In the genomic region with DNA sequence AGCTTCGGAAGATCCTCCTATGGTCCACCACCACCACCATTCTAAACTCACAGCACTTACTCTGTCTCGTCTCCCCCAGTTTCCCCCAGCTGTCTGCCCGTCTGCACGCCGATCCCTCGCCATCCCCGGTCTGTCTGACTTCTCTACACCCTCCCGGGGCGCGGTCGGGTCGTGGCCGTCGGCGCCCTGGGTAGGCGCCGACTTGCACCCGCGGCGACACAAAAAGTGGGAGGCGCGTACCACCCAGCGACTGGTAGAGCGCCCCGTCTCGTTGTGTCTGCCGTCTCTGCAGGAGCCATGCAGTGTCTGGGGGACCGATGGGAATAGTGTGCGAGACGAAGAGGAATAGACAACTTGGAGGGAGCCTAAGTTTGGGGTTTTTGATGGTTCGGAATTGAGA, we compare ENCODE assay signal across 4 worm cellular contexts.
TF ChIP-seq lines count a peak whose summit lies in the region.

No protein-coding gene starts in this region.

TF ChIP-seq in whole organism, L2 larva, 48 proteins besides CTCF, POLR2A, EP300 and RAD21 (continued from another document):
- TF ChIP-seq sma-9 (GFP tag; optimal IDR thresholded peaks at IDR 0.05; lab: Kevin White, UChicago) (peak; percentile 94), sma-9 (tag; optimal IDR thresholded peaks at IDR 0.05; lab: Kevin White, UChicago) (no peak), lsy-2 (tag; optimal IDR thresholded peaks at IDR 0.05; lab: Kevin White, UChicago) (peak; percentile 64 to 88), mbf-1 (tag; optimal IDR thresholded peaks at IDR 0.05; lab: Kevin White, UChicago) (no peak), ceh-16 (tag; optimal IDR thresholded peaks at IDR 0.05; lab: Kevin White, UChicago) (peak; percentile 92), lin-11 (tag; optimal IDR thresholded peaks at IDR 0.05; lab: Kevin White, UChicago) (peak; percentile 91), C34F6.9 (tag; optimal IDR thresholded peaks at IDR 0.05; lab: Kevin White, UChicago) (peak; percentile 85), mab-5 (tag; optimal IDR thresholded peaks at IDR 0.05; lab: Kevin White, UChicago) (peak; percentile 90), ztf-4 (tag; optimal IDR thresholded peaks at IDR 0.05; lab: Kevin White, UChicago) (peak; percentile 72), fos-1 (tag; optimal IDR thresholded peaks at IDR 0.05; lab: Kevin White, UChicago) (peak; percentile 73), R02D3.7 (tag; optimal IDR thresholded peaks at IDR 0.05; lab: Kevin White, UChicago) (no peak), crh-2 (tag; optimal IDR thresholded peaks at IDR 0.05; lab: Kevin White, UChicago) (peak; percentile 86), elt-1 (tag; optimal IDR thresholded peaks at IDR 0.05; lab: Kevin White, UChicago) (no peak), Y55F3AM.14 (GFP tag; optimal IDR thresholded peaks at IDR 0.05; lab: Kevin White, UChicago) (peak; percentile 93), ZK546.5 (tag; optimal IDR thresholded peaks at IDR 0.05; lab: Kevin White, UChicago) (peak; percentile 17), ztf-1 (GFP tag; conservative IDR thresholded peaks at IDR 0.05; lab: Robert Waterston, UW) (no peak), nhr-10 (tag; optimal IDR thresholded peaks at IDR 0.05; lab: Kevin White, UChicago) (peak; percentile 4), blmp-1 (tag; optimal IDR thresholded peaks at IDR 0.05; lab: Kevin White, UChicago; ENCODE audit: insufficient read depth) (peak; percentile 57), gmeb-1 (tag; optimal IDR thresholded peaks at IDR 0.05; lab: Kevin White, UChicago) (peak; percentile 54), elt-3 (tag; optimal IDR thresholded peaks at IDR 0.05; lab: Kevin White, UChicago) (no peak), nhr-12 (tag; optimal IDR thresholded peaks at IDR 0.05; lab: Kevin White, UChicago) (no peak), nhr-77 (tag; optimal IDR thresholded peaks at IDR 0.05; lab: Kevin White, UChicago) (no peak), mdl-1 (tag; optimal IDR thresholded peaks at IDR 0.05; lab: Kevin White, UChicago) (peak; percentile 71 to 87), ztf-11 (tag; optimal IDR thresholded peaks at IDR 0.05; lab: Kevin White, UChicago) (no peak), snpc-4 (tag; optimal IDR thresholded peaks at IDR 0.05; lab: Kevin White, UChicago) (peak; percentile 67), unc-55 (GFP tag; optimal IDR thresholded peaks at IDR 0.05; lab: Kevin White, UChicago) (peak; percentile 96)

TF ChIP-seq in whole organism, L4 larva, 104 proteins besides CTCF, POLR2A, EP300 and RAD21 (continued from another document and continues in another):
- TF ChIP-seq nhr-48 (tag; optimal IDR thresholded peaks at IDR 0.05; lab: Kevin White, UChicago) (peak; percentile 84), hmg-1.1 (GFP tag; IDR thresholded peaks at IDR 0.05; lab: Robert Waterston, UW) (peak; percentile 92), mxl-2 (GFP tag; conservative IDR thresholded peaks at IDR 0.05; lab: Robert Waterston, UW) (no peak), lin-39 (tag; optimal IDR thresholded peaks at IDR 0.05; lab: Kevin White, UChicago) (no peak), nhr-102 (tag; optimal IDR thresholded peaks at IDR 0.05; lab: Kevin White, UChicago) (peak; percentile 84), T20F7.1 (GFP tag; optimal IDR thresholded peaks at IDR 0.05; lab: Kevin White, UChicago) (no peak), dve-1 (tag; optimal IDR thresholded peaks at IDR 0.05; lab: Kevin White, UChicago; ENCODE audit: insufficient read depth) (peak; percentile 93), pqm-1 (tag; optimal IDR thresholded peaks at IDR 0.05; lab: Kevin White, UChicago) (no peak), jun-1 (tag; optimal IDR thresholded peaks at IDR 0.05; lab: Kevin White, UChicago) (no peak), unc-62 (GFP tag; optimal IDR thresholded peaks at IDR 0.05 in 1 of 2; lab: Kevin White, UChicago) (peak in 1 of 2 experiments; percentile 97), unc-62 (tag; optimal IDR thresholded peaks at IDR 0.05; lab: Kevin White, UChicago) (no peak), nhr-77 (tag; optimal IDR thresholded peaks at IDR 0.05; lab: Kevin White, UChicago) (peak; percentile 50), nhr-41 (GFP tag; IDR thresholded peaks at IDR 0.05; lab: Robert Waterston, UW) (peak; percentile 92; the same call in 1 of the 2 replicates), lin-1 (GFP tag; IDR thresholded peaks at IDR 0.05; lab: Robert Waterston, UW) (peak; percentile 64; the same call in 1 of the 2 replicates), nhr-25 (tag; optimal IDR thresholded peaks at IDR 0.05; lab: Kevin White, UChicago; ENCODE audit: borderline replicate concordance, insufficient read depth) (peak; percentile 81), nhr-28 (tag; optimal IDR thresholded peaks at IDR 0.05; lab: Kevin White, UChicago) (peak; percentile 74), pha-4 (GFP tag; IDR thresholded peaks at IDR 0.05; lab: Robert Waterston, UW) (peak; percentile 93), pha-4 (tag; optimal IDR thresholded peaks at IDR 0.05; lab: Kevin White, UChicago) (no peak), nhr-111 (GFP tag; optimal IDR thresholded peaks at IDR 0.05; lab: Kevin White, UChicago) (no peak), ceh-20 (GFP tag; IDR thresholded peaks at IDR 0.05; lab: Robert Waterston, UW) (peak; percentile 87), madf-5 (GFP tag; IDR thresholded peaks at IDR 0.05; lab: Robert Waterston, UW) (no peak), F49E8.2 (tag; optimal IDR thresholded peaks at IDR 0.05; lab: Kevin White, UChicago; ENCODE audit: borderline replicate concordance) (no peak), nhr-10 (tag; optimal IDR thresholded peaks at IDR 0.05; lab: Kevin White, UChicago) (peak; percentile 86), hlh-11 (tag; optimal IDR thresholded peaks at IDR 0.05; lab: Kevin White, UChicago) (peak; percentile 97), F44E2.7 (GFP tag; IDR thresholded peaks at IDR 0.05; lab: Robert Waterston, UW) (0 out of 2 replicates have a peak, but pooled peaks have one; percentile 27), hlh-30 (tag; optimal IDR thresholded peaks at IDR 0.05; lab: Kevin White, UChicago; ENCODE audit: insufficient read depth) (peak; percentile 84), ZK337.2 (GFP tag; IDR thresholded peaks at IDR 0.05; lab: Robert Waterston, UW) (no peak), spr-3 (GFP tag; optimal IDR thresholded peaks at IDR 0.05; lab: Kevin White, UChicago) (peak; percentile 76), ceh-62 (tag; optimal IDR thresholded peaks at IDR 0.05; lab: Kevin White, UChicago) (no peak), unc-130 (GFP tag; optimal IDR thresholded peaks at IDR 0.05; lab: Kevin White, UChicago) (no peak), lin-13 (GFP tag; optimal IDR thresholded peaks at IDR 0.05; lab: Kevin White, UChicago) (peak; percentile 77), ceh-28 (tag; optimal IDR thresholded peaks at IDR 0.05; lab: Kevin White, UChicago) (peak; percentile 24), ZK546.5 (tag; optimal IDR thresholded peaks at IDR 0.05; lab: Kevin White, UChicago) (peak in 1 of 2 experiments; percentile 33)

TF ChIP-seq in whole organism, late embryonic, 69 proteins besides CTCF, POLR2A, EP300 and RAD21 (continued from another document):
- peak; percentile 54 for TF ChIP-seq fkh-10 (GFP tag; optimal IDR thresholded peaks at IDR 0.05; lab: Kevin White, UChicago)
- no peak for TF ChIP-seq zip-5 (tag; optimal IDR thresholded peaks at IDR 0.05; lab: Kevin White, UChicago)
- TF ChIP-seq sdc-2 (tag; optimal IDR thresholded peaks at IDR 0.05; lab: Kevin White, UChicago), result no peak
- no peak for TF ChIP-seq npax-4 (tag; optimal IDR thresholded peaks at IDR 0.05; lab: Kevin White, UChicago)
- no peak for TF ChIP-seq tbx-7 (tag; optimal IDR thresholded peaks at IDR 0.05; lab: Kevin White, UChicago)
- peak; percentile 68 for TF ChIP-seq syd-9 (tag; optimal IDR thresholded peaks at IDR 0.05; lab: Kevin White, UChicago)
- no peak for TF ChIP-seq elt-4 (tag; optimal IDR thresholded peaks at IDR 0.05; lab: Kevin White, UChicago)
- peak; percentile 37 for TF ChIP-seq ets-4 (tag; optimal IDR thresholded peaks at IDR 0.05; lab: Kevin White, UChicago)
- no peak for TF ChIP-seq ceh-22 (tag; optimal IDR thresholded peaks at IDR 0.05; lab: Kevin White, UChicago)
- TF ChIP-seq fkh-6 (tag; optimal IDR thresholded peaks at IDR 0.05; lab: Kevin White, UChicago), result no peak
- peak; percentile 55 for TF ChIP-seq unc-55 (GFP tag; optimal IDR thresholded peaks at IDR 0.05; lab: Kevin White, UChicago)
- TF ChIP-seq pha-4 (tag; optimal IDR thresholded peaks at IDR 0.05; lab: Kevin White, UChicago), result no peak
- TF ChIP-seq ceh-31 (tag; optimal IDR thresholded peaks at IDR 0.05; lab: Kevin White, UChicago), result peak; percentile 87
- no peak for TF ChIP-seq dmd-4 (tag; optimal IDR thresholded peaks at IDR 0.05; lab: Kevin White, UChicago; ENCODE audit: borderline replicate concordance)
- no peak for TF ChIP-seq ttx-3 (tag; optimal IDR thresholded peaks at IDR 0.05; lab: Kevin White, UChicago)
- TF ChIP-seq C38D4.7 (GFP tag; optimal IDR thresholded peaks at IDR 0.05; lab: Kevin White, UChicago), result no peak
- TF ChIP-seq pag-3 (tag; optimal IDR thresholded peaks at IDR 0.05; lab: Kevin White, UChicago; ENCODE audit: borderline replicate concordance), result no peak
- TF ChIP-seq sox-4 (tag; optimal IDR thresholded peaks at IDR 0.05; lab: Kevin White, UChicago), result peak; percentile 42
- TF ChIP-seq K02D7.2 (tag; optimal IDR thresholded peaks at IDR 0.05; lab: Kevin White, UChicago), result no peak
- TF ChIP-seq madf-2 (tag; optimal IDR thresholded peaks at IDR 0.05; lab: Kevin White, UChicago), result no peak
- no peak for TF ChIP-seq ceh-19 (GFP tag; optimal IDR thresholded peaks at IDR 0.05; lab: Kevin White, UChicago)
- TF ChIP-seq che-1 (tag; optimal IDR thresholded peaks at IDR 0.05; lab: Kevin White, UChicago), result no peak
- TF ChIP-seq odd-2 (tag; optimal IDR thresholded peaks at IDR 0.05; lab: Kevin White, UChicago), result no peak
- peak; percentile 9 for TF ChIP-seq C08G9.2 (tag; optimal IDR thresholded peaks at IDR 0.05; lab: Kevin White, UChicago)
- no peak for TF ChIP-seq unc-42 (tag; optimal IDR thresholded peaks at IDR 0.05; lab: Kevin White, UChicago)
- TF ChIP-seq gmeb-2 (tag; optimal IDR thresholded peaks at IDR 0.05; lab: Kevin White, UChicago), result peak; percentile 15
- TF ChIP-seq K09A11.1 (tag; optimal IDR thresholded peaks at IDR 0.05; lab: Kevin White, UChicago; ENCODE audit: insufficient read depth), result peak; percentile 86
- TF ChIP-seq elt-2 (tag; optimal IDR thresholded peaks at IDR 0.05; lab: Kevin White, UChicago), result no peak
- TF ChIP-seq nhr-232 (tag; optimal IDR thresholded peaks at IDR 0.05; lab: Kevin White, UChicago), result no peak
- TF ChIP-seq hlh-8 (tag; optimal IDR thresholded peaks at IDR 0.05; lab: Kevin White, UChicago), result no peak
- TF ChIP-seq ceh-18 (tag; optimal IDR thresholded peaks at IDR 0.05; lab: Kevin White, UChicago), result peak; percentile 75
- TF ChIP-seq fax-1 (tag; optimal IDR thresholded peaks at IDR 0.05; lab: Kevin White, UChicago), result no peak
- TF ChIP-seq ama-1 (optimal IDR thresholded peaks at IDR 0.05; lab: Kevin White, UChicago), result no peak
- peak; percentile 86 for TF ChIP-seq tbx-2 (tag; optimal IDR thresholded peaks at IDR 0.05; lab: Kevin White, UChicago)
- TF ChIP-seq eyg-1 (tag; optimal IDR thresholded peaks at IDR 0.05; lab: Kevin White, UChicago), result no peak
- TF ChIP-seq hlh-13 (GFP tag; optimal IDR thresholded peaks at IDR 0.05; lab: Kevin White, UChicago), result no peak
- TF ChIP-seq nfya-1 (tag; optimal IDR thresholded peaks at IDR 0.05; lab: Kevin White, UChicago), result peak; percentile 97
- TF ChIP-seq nhr-11 (tag; optimal IDR thresholded peaks at IDR 0.05; lab: Kevin White, UChicago), result no peak
TF ChIP-seq in whole organism, late embryonic: peak in this region for 24.

TF ChIP-seq in whole organism, mixed stage, embryonic, 35 proteins besides CTCF, POLR2A, EP300 and RAD21 (continued from another document):
- TF ChIP-seq lin-13 (tag; optimal IDR thresholded peaks at IDR 0.05; lab: Kevin White, UChicago) (peak; percentile 22), ham-2 (GFP tag; optimal IDR thresholded peaks at IDR 0.05; lab: Kevin White, UChicago) (no peak), elt-3 (tag; optimal IDR thresholded peaks at IDR 0.05; lab: Kevin White, UChicago) (no peak), unc-120 (tag; optimal IDR thresholded peaks at IDR 0.05; lab: Kevin White, UChicago; ENCODE audit: poor library complexity, severe bottlenecking) (peak; percentile 35), mep-1 (tag; optimal IDR thresholded peaks at IDR 0.05; lab: Kevin White, UChicago) (peak; percentile 68), ceh-83 (GFP tag; optimal IDR thresholded peaks at IDR 0.05; lab: Kevin White, UChicago) (no peak)
